Fruit fly (Drosophila melanogaster) whole organism, prepupa: ENCODE results near the gene Pcif1.

Experiments used
- CG10631 ChIP-seq: fragments of 200-800 bp; sonication (Bioruptor generic); optimal IDR thresholded peaks from 2 replicates; lab custom pipeline; 2016; ENCODE audit warnings: missing biosample characterization, missing genetic modification characterization
- CG1621 ChIP-seq: fragments of 200-800 bp; sonication (Bioruptor generic); optimal IDR thresholded peaks from 3 replicates; lab custom pipeline; 2018; ENCODE audit warnings: missing biosample characterization, mild to moderate bottlenecking, missing genetic modification characterization
- CG32006 ChIP-seq: fragments of 200-800 bp; sonication (Bioruptor generic); optimal IDR thresholded peaks from 3 replicates; lab custom pipeline; 2017; ENCODE audit warnings: missing biosample characterization, mild to moderate bottlenecking, missing genetic modification characterization
- CG6792 ChIP-seq: fragments of 200-800 bp; sonication (Bioruptor generic); optimal IDR thresholded peaks from 3 replicates; lab custom pipeline; 2016; ENCODE audit warnings: missing biosample characterization, missing genetic modification characterization
- CG6854 ChIP-seq: fragments of 200-800 bp; sonication (Bioruptor generic); optimal IDR thresholded peaks from 2 replicates; lab custom pipeline; 2017; ENCODE audit warnings: missing biosample characterization, mild to moderate bottlenecking, missing genetic modification characterization
- Sox14 ChIP-seq: fragments of 200-800 bp; sonication (Bioruptor generic); optimal IDR thresholded peaks from 3 replicates; lab custom pipeline; 2016; ENCODE audit warnings: missing biosample characterization, missing genetic modification characterization

- TF ChIP-seq CG6854 (GFP tag; lab: Kevin White, UChicago) (no peak), CG10631 (GFP tag; lab: Kevin White, UChicago) (peak; percentile 58), CG1621 (tag; lab: Kevin White, UChicago) (no peak), CG6792 (peak; percentile 20), Sox14 (no peak), CG32006 (GFP tag; lab: Kevin White, UChicago) (peak; percentile 26)
These were observed 46.6 kb downstream of the Pcif1 start, which contains the start of gene Gr77a for dm6 chr3L:20739414-20739813.
